Worm (Caenorhabditis elegans): ENCODE measurements around the gene F57C7.4.
A peak's percentile ranks its signal among the peaks of the same experiment; 100 is the strongest.

F57C7.4 gene

ce11 chrX:10596420-10596907, 7.1 kb upstream of the F57C7.4 start (continued):
- no peak for TF ChIP-seq fkh-10 (GFP tag; optimal IDR thresholded peaks at IDR 0.05)

- no peak for TF ChIP-seq lin-13 (GFP tag; optimal IDR thresholded peaks at IDR 0.05)
- TF ChIP-seq hlh-4 (tag; optimal IDR thresholded peaks at IDR 0.05) = no peak
- no peak for TF ChIP-seq lir-3 (tag; optimal IDR thresholded peaks at IDR 0.05; ENCODE audit: poor library complexity)
- TF ChIP-seq sox-4 (tag; optimal IDR thresholded peaks at IDR 0.05) = no peak
- TF ChIP-seq grh-1 (GFP tag; IDR thresholded peaks at IDR 0.05) = no peak
- no peak for TF ChIP-seq hlh-17 (GFP tag; optimal IDR thresholded peaks at IDR 0.05; ENCODE audit: borderline replicate concordance)
- TF ChIP-seq rnt-1 (tag; optimal IDR thresholded peaks at IDR 0.05) = peak; percentile 6
- TF ChIP-seq snu-23 (GFP tag; optimal IDR thresholded peaks at IDR 0.05) = peak; percentile 17
- TF ChIP-seq swsn-7 (tag; optimal IDR thresholded peaks at IDR 0.05) = no peak
- TF ChIP-seq unc-62 (GFP tag; optimal IDR thresholded peaks at IDR 0.05) = no peak
- TF ChIP-seq dpl-1 (GFP tag; optimal IDR thresholded peaks at IDR 0.05) = no peak
- TF ChIP-seq nhr-20 (tag; optimal IDR thresholded peaks at IDR 0.05) = peak; percentile 17
- TF ChIP-seq blmp-1 (tag; optimal IDR thresholded peaks at IDR 0.05) = peak; percentile 71
- TF ChIP-seq lin-35 (GFP tag; optimal IDR thresholded peaks at IDR 0.05) = no peak
- no peak for TF ChIP-seq lin-15B (tag; optimal IDR thresholded peaks at IDR 0.05)
- TF ChIP-seq zip-4 (GFP tag; optimal IDR thresholded peaks at IDR 0.05) = no peak
- TF ChIP-seq ama-1 (optimal IDR thresholded peaks at IDR 0.05) = no peak
- no peak for TF ChIP-seq fkh-8 (tag; optimal IDR thresholded peaks at IDR 0.05)
- peak; percentile 95 for TF ChIP-seq fkh-10 (GFP tag; optimal IDR thresholded peaks at IDR 0.05)
- no peak for TF ChIP-seq aly-2 (tag; optimal IDR thresholded peaks at IDR 0.05)
- no peak for TF ChIP-seq dsc-1 (tag; optimal IDR thresholded peaks at IDR 0.05)
- TF ChIP-seq fos-1 (tag; optimal IDR thresholded peaks at IDR 0.05) = no peak
- peak; percentile 56 for TF ChIP-seq nhr-85 (tag)
- no peak for TF ChIP-seq snpc-4 (tag; optimal IDR thresholded peaks at IDR 0.05)
- TF ChIP-seq unc-130 (tag; optimal IDR thresholded peaks at IDR 0.05) = no peak
- TF ChIP-seq lin-14 (GFP tag; optimal IDR thresholded peaks at IDR 0.05) = peak; percentile 45
- TF ChIP-seq nhr-71 (tag; optimal IDR thresholded peaks at IDR 0.05) = no peak
- no peak for TF ChIP-seq ceh-63 (GFP tag; optimal IDR thresholded peaks at IDR 0.05)
- no peak for TF ChIP-seq pqm-1 (tag; optimal IDR thresholded peaks at IDR 0.05)
- TF ChIP-seq egl-27 (tag; optimal IDR thresholded peaks at IDR 0.05) = no peak
- TF ChIP-seq sup-37 (GFP tag; optimal IDR thresholded peaks at IDR 0.05) = no peak
- TF ChIP-seq nhr-47 (tag; optimal IDR thresholded peaks at IDR 0.05) = no peak
- no peak for TF ChIP-seq vab-15 (tag; optimal IDR thresholded peaks at IDR 0.05)
- no peak for TF ChIP-seq ces-1 (GFP tag; optimal IDR thresholded peaks at IDR 0.05)
- TF ChIP-seq unc-86 (tag; optimal IDR thresholded peaks at IDR 0.05) = no peak
- TF ChIP-seq nhr-77 (tag; optimal IDR thresholded peaks at IDR 0.05) = no peak
These were observed 5.5 kb upstream of the F57C7.4 start for ce11 chrX:10594701-10595421.

ce11 chrX:10593756-10594376, 4.5 kb upstream of the F57C7.4 start:
- TF ChIP-seq skn-1 (tag; optimal IDR thresholded peaks at IDR 0.05) (no peak), unc-130 (tag; optimal IDR thresholded peaks at IDR 0.05) (peak; percentile 10), nhr-85 (tag) (peak; percentile 27), blmp-1 (tag; optimal IDR thresholded peaks at IDR 0.05) (peak; percentile 99), nhr-77 (tag; optimal IDR thresholded peaks at IDR 0.05) (no peak), nhr-47 (tag; optimal IDR thresholded peaks at IDR 0.05) (peak; percentile 7), lsy-2 (tag; optimal IDR thresholded peaks at IDR 0.05) (no peak), dsc-1 (tag; optimal IDR thresholded peaks at IDR 0.05) (peak; percentile 4), C16A3.4 (tag; optimal IDR thresholded peaks at IDR 0.05) (no peak), ztf-4 (tag; optimal IDR thresholded peaks at IDR 0.05) (peak; percentile 12), elt-3 (tag; optimal IDR thresholded peaks at IDR 0.05) (peak in 2 of 6 experiments; percentile 26 to 81), lin-14 (GFP tag; optimal IDR thresholded peaks at IDR 0.05) (peak; percentile 14)
